Worm (Caenorhabditis elegans): Measurements from ENCODE around the gene eif-2Bgamma.

ce11 chrII:6970515-6970914 lies 3.1 kb upstream of the eif-2Bgamma start, which contains the start of gene C15F1.5:
- TF ChIP-seq snpc-4 (tag; optimal IDR thresholded peaks at IDR 0.05), result no peak
- no peak for TF ChIP-seq elt-2 (tag; optimal IDR thresholded peaks at IDR 0.05)
- no peak for TF ChIP-seq fkh-8 (tag; optimal IDR thresholded peaks at IDR 0.05)
- TF ChIP-seq blmp-1 (tag; optimal IDR thresholded peaks at IDR 0.05), result no peak
- TF ChIP-seq isw-1 (GFP tag; IDR thresholded peaks at IDR 0.05), result no peak

All from whole organism, L1 larva.